Worm (Caenorhabditis elegans) whole organism, L3 larva: Measurements from ENCODE around the gene K02D10.4.

Experiments used
- R02D3.7 ChIP-seq: fragments of 150-350 bp; optimal IDR thresholded peaks from 2 replicates; lab custom pipeline; 2014; ENCODE audit warnings: missing biosample characterization, missing genetic modification characterization
- ZK546.5 ChIP-seq: sonication (generic microtip); optimal IDR thresholded peaks from 2 replicates; lab custom pipeline; 2017; ENCODE audit warnings: missing biosample characterization, missing genetic modification characterization
- aly-2 ChIP-seq: fragments of 150-350 bp; optimal IDR thresholded peaks from 2 replicates; lab custom pipeline; 2014; ENCODE audit warnings: missing biosample characterization, missing genetic modification characterization
- ama-1 ChIP-seq: fragments of 150-350 bp; optimal IDR thresholded peaks from 2 replicates; lab custom pipeline; 2018
- ceh-16 ChIP-seq: sonication (generic microtip); optimal IDR thresholded peaks from 2 replicates; lab custom pipeline; 2017; ENCODE audit warnings: missing biosample characterization, missing genetic modification characterization
- ceh-28 ChIP-seq: fragments of 150-350 bp; optimal IDR thresholded peaks from 2 replicates; lab custom pipeline; 2014; ENCODE audit warnings: missing biosample characterization, missing genetic modification reagents, missing genetic modification characterization
- ceh-82 ChIP-seq: fragments of 150-350 bp; optimal IDR thresholded peaks from 2 replicates; lab custom pipeline; 2014; ENCODE audit warnings: missing biosample characterization, missing genetic modification characterization
- ceh-9 ChIP-seq: sonication (generic microtip); optimal IDR thresholded peaks from 2 replicates; lab custom pipeline; 2018; ENCODE audit warnings: missing biosample characterization, missing genetic modification characterization
- daf-12 ChIP-seq: fragments of 150-350 bp; optimal IDR thresholded peaks from 2 replicates; lab custom pipeline; 2014; ENCODE audit warnings: missing biosample characterization, missing genetic modification reagents, missing genetic modification characterization
- egl-27 ChIP-seq: sonication (generic microtip); optimal IDR thresholded peaks from 4 replicates; lab custom pipeline; 2017; ENCODE audit warnings: missing biosample characterization, missing genetic modification reagents, missing genetic modification characterization
- egl-5 ChIP-seq: fragments of 150-350 bp; optimal IDR thresholded peaks from 2 replicates; lab custom pipeline; 2017; ENCODE audit warnings: missing biosample characterization, missing genetic modification reagents, missing genetic modification characterization, inconsistent platforms
- elt-1 ChIP-seq: fragments of 150-350 bp; optimal IDR thresholded peaks from 2 replicates; lab custom pipeline; 2014; ENCODE audit warnings: missing biosample characterization, missing genetic modification characterization
- elt-2 ChIP-seq: sonication (generic microtip); optimal IDR thresholded peaks from 2 replicates; lab custom pipeline; 2016; ENCODE audit warnings: missing genetic modification reagents, mild to moderate bottlenecking, missing genetic modification characterization, missing compliant biosample characterization
- elt-3 ChIP-seq, 3 experiments: fragments of 150-350 bp in 1 of 3; sonication (generic microtip) in 2 of 3; optimal IDR thresholded peaks; 2 replicates in 2 of 3; 4 replicates in 1 of 3; lab custom pipeline; 2014 to 2017; ENCODE audit warnings: missing biosample characterization in 3 of 3, missing genetic modification characterization in 3 of 3
- eor-1 ChIP-seq, 2 experiments: fragments of 150-350 bp; optimal IDR thresholded peaks; 2 replicates each; lab custom pipeline; 2014 to 2018; ENCODE audit warnings: missing biosample characterization in 2 of 2, missing genetic modification characterization in 2 of 2
- fkh-10 ChIP-seq: sonication (generic microtip); optimal IDR thresholded peaks from 2 replicates; lab custom pipeline; 2017; ENCODE audit warnings: missing biosample characterization, missing genetic modification reagents, missing genetic modification characterization
- fkh-2 ChIP-seq: fragments of 150-350 bp; optimal IDR thresholded peaks from 2 replicates; lab custom pipeline; 2014; ENCODE audit warnings: missing biosample characterization, missing genetic modification reagents, missing genetic modification characterization
- fos-1 ChIP-seq: fragments of 150-350 bp; optimal IDR thresholded peaks from 2 replicates; lab custom pipeline; 2014; ENCODE audit warnings: missing biosample characterization, missing genetic modification characterization
- hmg-11 ChIP-seq: sonication (generic microtip); optimal IDR thresholded peaks from 2 replicates; lab custom pipeline; 2016; ENCODE audit warnings: missing genetic modification characterization, missing compliant biosample characterization
- jun-1 ChIP-seq: fragments of 150-350 bp; optimal IDR thresholded peaks from 2 replicates; lab custom pipeline; 2014; ENCODE audit warnings: missing biosample characterization, missing genetic modification reagents, missing genetic modification characterization
- lin-15B ChIP-seq: fragments of 150-350 bp; optimal IDR thresholded peaks from 2 replicates; lab custom pipeline; 2014; ENCODE audit warnings: missing biosample characterization, missing genetic modification characterization
- lin-39 ChIP-seq: fragments of 150-350 bp; optimal IDR thresholded peaks from 2 replicates; lab custom pipeline; 2018; ENCODE audit warnings: missing biosample characterization, missing genetic modification reagents, missing genetic modification characterization
- lsy-12 ChIP-seq: sonication (generic microtip); optimal IDR thresholded peaks from 2 replicates; lab custom pipeline; 2016; ENCODE audit warnings: mild to moderate bottlenecking, missing genetic modification characterization, missing compliant biosample characterization
- mdl-1 ChIP-seq: fragments of 150-350 bp; optimal IDR thresholded peaks from 2 replicates; lab custom pipeline; 2014; ENCODE audit warnings: missing biosample characterization, missing genetic modification characterization
- mml-1 ChIP-seq: fragments of 150-350 bp; sonication (generic microtip); optimal IDR thresholded peaks from 3 replicates; lab custom pipeline; 2014; ENCODE audit warnings: missing biosample characterization, missing genetic modification characterization
- nfya-1 ChIP-seq: sonication (generic microtip); optimal IDR thresholded peaks from 2 replicates; lab custom pipeline; 2017; ENCODE audit warnings: missing genetic modification characterization, mild to moderate bottlenecking, missing compliant biosample characterization, antibody characterized with exemption, moderate library complexity; ENCODE audit not compliant: insufficient read depth
- nhr-11 ChIP-seq: fragments of 150-350 bp; optimal IDR thresholded peaks from 2 replicates; lab custom pipeline; 2014; ENCODE audit warnings: missing biosample characterization, missing genetic modification characterization
- nhr-12 ChIP-seq: fragments of 150-350 bp; optimal IDR thresholded peaks from 2 replicates; lab custom pipeline; 2014; ENCODE audit warnings: missing biosample characterization, missing genetic modification characterization
- nhr-23 ChIP-seq: fragments of 150-350 bp; optimal IDR thresholded peaks from 2 replicates; lab custom pipeline; 2014; ENCODE audit warnings: missing biosample characterization, missing genetic modification reagents, missing genetic modification characterization
- nhr-237 ChIP-seq: fragments of 150-350 bp; optimal IDR thresholded peaks from 2 replicates; lab custom pipeline; 2014; ENCODE audit warnings: missing biosample characterization, missing genetic modification characterization
- nhr-25 ChIP-seq: sonication (generic microtip); optimal IDR thresholded peaks from 2 replicates; lab custom pipeline; 2017; ENCODE audit warnings: missing biosample characterization, missing genetic modification characterization
- nhr-28 ChIP-seq: fragments of 150-350 bp; optimal IDR thresholded peaks from 2 replicates; lab custom pipeline; 2014; ENCODE audit warnings: missing biosample characterization, missing genetic modification characterization
- nhr-43 ChIP-seq: sonication (generic microtip); optimal IDR thresholded peaks from 2 replicates; lab custom pipeline; 2016; ENCODE audit warnings: mild to moderate bottlenecking, missing genetic modification characterization, missing compliant biosample characterization; ENCODE audit not compliant: poor library complexity, severe bottlenecking
- nhr-67 ChIP-seq: fragments of 150-350 bp; optimal IDR thresholded peaks from 2 replicates; lab custom pipeline; 2014; ENCODE audit warnings: missing biosample characterization, missing genetic modification characterization
- nhr-76 ChIP-seq: fragments of 150-350 bp; sonication (generic microtip); optimal IDR thresholded peaks from 5 replicates; lab custom pipeline; 2014; ENCODE audit warnings: missing biosample characterization, missing genetic modification characterization
- nhr-77 ChIP-seq: fragments of 150-350 bp; optimal IDR thresholded peaks from 2 replicates; lab custom pipeline; 2014; ENCODE audit warnings: missing biosample characterization, missing genetic modification characterization
- pha-4 ChIP-seq: fragments of 150-350 bp; optimal IDR thresholded peaks from 2 replicates; lab custom pipeline; 2014; ENCODE audit warnings: missing biosample characterization, missing genetic modification reagents, missing genetic modification characterization
- pqm-1 ChIP-seq: fragments of 150-350 bp; optimal IDR thresholded peaks from 2 replicates; lab custom pipeline; 2017; ENCODE audit warnings: missing biosample characterization, missing genetic modification characterization, inconsistent platforms
- sea-2 ChIP-seq: fragments of 150-350 bp; sonication (generic microtip); optimal IDR thresholded peaks from 4 replicates; lab custom pipeline; 2014; ENCODE audit warnings: missing biosample characterization, missing genetic modification reagents, missing genetic modification characterization
- skn-1 ChIP-seq: fragments of 150-350 bp; optimal IDR thresholded peaks from 2 replicates; lab custom pipeline; 2014; ENCODE audit warnings: missing biosample characterization, missing genetic modification characterization
- snpc-4 ChIP-seq: fragments of 150-350 bp; optimal IDR thresholded peaks from 2 replicates; lab custom pipeline; 2014; ENCODE audit warnings: missing biosample characterization, missing genetic modification characterization
- tbx-2 ChIP-seq: sonication (generic microtip); optimal IDR thresholded peaks from 2 replicates; lab custom pipeline; 2016; ENCODE audit warnings: mild to moderate bottlenecking, missing genetic modification characterization, missing compliant biosample characterization
- unc-39 ChIP-seq: sonication (generic microtip); optimal IDR thresholded peaks from 4 replicates; lab custom pipeline; 2017; ENCODE audit warnings: missing biosample characterization, missing genetic modification characterization
- unc-62 ChIP-seq: fragments of 150-350 bp; sonication (generic microtip); optimal IDR thresholded peaks from 4 replicates; lab custom pipeline; 2014; ENCODE audit warnings: missing biosample characterization, missing genetic modification reagents, missing genetic modification characterization
- zag-1 ChIP-seq: fragments of 150-350 bp; optimal IDR thresholded peaks from 2 replicates; lab custom pipeline; 2014; ENCODE audit warnings: missing biosample characterization, missing genetic modification characterization
- ztf-11 ChIP-seq: fragments of 150-350 bp; optimal IDR thresholded peaks from 2 replicates; lab custom pipeline; 2014; ENCODE audit warnings: missing biosample characterization, missing genetic modification characterization
- ztf-4 ChIP-seq: fragments of 150-350 bp; optimal IDR thresholded peaks from 2 replicates; lab custom pipeline; 2014; ENCODE audit warnings: missing biosample characterization, missing genetic modification characterization

The K02D10.4 gene

ce11 chrIII:8801352-8801863 is 21.6 kb upstream of the K02D10.4 start:
- TF ChIP-seq mml-1 (no peak), nhr-43 (tag; lab: Kevin White, UChicago) (peak; percentile 69)
- TF ChIP-seq, all 47 proteins: peak for 1

ce11 chrIII:8800796-8801083 is 20.9 kb upstream of the K02D10.4 start:
- peak; percentile 3 for TF ChIP-seq pha-4
- TF ChIP-seq nhr-67 (tag; lab: Kevin White, UChicago): no peak
- TF ChIP-seq nhr-23 (tag; lab: Kevin White, UChicago): peak; percentile 67
- peak; percentile 63 for TF ChIP-seq nhr-25 (tag; lab: Kevin White, UChicago)
- TF ChIP-seq nhr-43 (tag; lab: Kevin White, UChicago): peak; percentile 26

- TF ChIP-seq lsy-12 (tag; lab: Kevin White, UChicago): peak; percentile 80
- no peak for TF ChIP-seq daf-12 (tag; lab: Kevin White, UChicago)
- TF ChIP-seq tbx-2 (tag; lab: Kevin White, UChicago): peak; percentile 85
- TF ChIP-seq egl-27 (tag; lab: Kevin White, UChicago): peak; percentile 77
- TF ChIP-seq elt-1: peak; percentile 78
- TF ChIP-seq R02D3.7 (tag; lab: Kevin White, UChicago): peak; percentile 57
- peak; percentile 93 for TF ChIP-seq pha-4
- TF ChIP-seq fos-1: no peak
- TF ChIP-seq skn-1 (tag; lab: Kevin White, UChicago): no peak
- peak; percentile 44 for TF ChIP-seq unc-39 (tag; lab: Kevin White, UChicago)
- TF ChIP-seq eor-1 (tag; optimal IDR thresholded peaks at IDR 0.05; lab: Kevin White, UChicago): no peak
- no peak for TF ChIP-seq elt-3 (tag; optimal IDR thresholded peaks at IDR 0.05; lab: Kevin White, UChicago)
- TF ChIP-seq ceh-82 (tag; lab: Kevin White, UChicago): peak; percentile 40
- TF ChIP-seq nhr-43 (tag; lab: Kevin White, UChicago): peak; percentile 59
- TF ChIP-seq nhr-77 (tag; lab: Kevin White, UChicago): peak; percentile 50
- TF ChIP-seq nhr-11 (tag; lab: Kevin White, UChicago): peak; percentile 84
- no peak for TF ChIP-seq nhr-237 (tag; lab: Kevin White, UChicago)
- TF ChIP-seq nfya-1 (tag; lab: Kevin White, UChicago): peak; percentile 92
- peak; percentile 91 for TF ChIP-seq jun-1 (tag; lab: Kevin White, UChicago)
- peak; percentile 71 for TF ChIP-seq elt-2
- peak; percentile 37 for TF ChIP-seq ama-1
- TF ChIP-seq ztf-4 (tag; lab: Kevin White, UChicago): no peak
- peak; percentile 44 for TF ChIP-seq nhr-25 (tag; lab: Kevin White, UChicago)
- TF ChIP-seq mml-1: no peak
- TF ChIP-seq ztf-11 (tag; lab: Kevin White, UChicago): no peak
- TF ChIP-seq unc-62 (GFP tag; lab: Kevin White, UChicago): peak; percentile 95
- peak; percentile 75 for TF ChIP-seq snpc-4 (tag; lab: Kevin White, UChicago)
- TF ChIP-seq egl-5 (tag; lab: Kevin White, UChicago): peak; percentile 65
- no peak for TF ChIP-seq nhr-12
- peak; percentile 58 for TF ChIP-seq lin-15B (tag; lab: Kevin White, UChicago)
- no peak for TF ChIP-seq nhr-76 (tag; lab: Kevin White, UChicago)
- no peak for TF ChIP-seq nhr-67 (tag; lab: Kevin White, UChicago)
- TF ChIP-seq aly-2 (tag; lab: Kevin White, UChicago): no peak
- no peak for TF ChIP-seq ceh-16 (tag; lab: Kevin White, UChicago)
- TF ChIP-seq fkh-10 (GFP tag; lab: Kevin White, UChicago): peak; percentile 76
- TF ChIP-seq zag-1 (tag; lab: Kevin White, UChicago): peak; percentile 76
- TF ChIP-seq nhr-23 (tag; lab: Kevin White, UChicago): peak; percentile 40
- TF ChIP-seq pqm-1: peak; percentile 38
- no peak for TF ChIP-seq ZK546.5 (tag; lab: Kevin White, UChicago)
- TF ChIP-seq ceh-28 (tag; lab: Kevin White, UChicago): peak; percentile 87
- peak; percentile 94 for TF ChIP-seq mdl-1
- peak; percentile 90 for TF ChIP-seq hmg-11 (tag; lab: Kevin White, UChicago)
- TF ChIP-seq sea-2 (GFP tag; lab: Kevin White, UChicago): peak; percentile 31
- peak; percentile 88 for TF ChIP-seq lin-39 (tag; lab: Kevin White, UChicago)
- peak; percentile 24 for TF ChIP-seq ceh-9 (tag; lab: Kevin White, UChicago)
- TF ChIP-seq nhr-28: no peak
- TF ChIP-seq fkh-2 (tag; lab: Kevin White, UChicago): peak; percentile 52
Observed at ce11 chrIII:8799964-8800795, 20.4 kb upstream of the K02D10.4 start, which contains the start of gene F54F2.6. Gene F54F2.6 (minus strand): TSS chrIII:8800701.
